Worm (Caenorhabditis elegans) whole organism, L4 larva: ENCODE measurements around the gene gid-8.

Experiments
- F49E8.2 ChIP-seq: sonication (generic microtip); optimal IDR thresholded peaks from 2 replicates; lab custom pipeline; 2016; ENCODE audit warnings: missing compliant biosample characterization, mild to moderate bottlenecking, missing genetic modification characterization, borderline replicate concordance
- Y48G9A.11 ChIP-seq: fragments of 200-800 bp; sonication (Bioruptor generic); IDR thresholded peaks from 2 replicates; pipeline ENCODE4 v1.3.6; 2022; ENCODE audit warnings: missing genetic modification reagents, missing genetic modification characterization, missing compliant biosample characterization
- aha-1 ChIP-seq: fragments of 150-350 bp; peaks from one replicate; lab custom pipeline; 2014; ENCODE audit warnings: missing biosample characterization, missing genetic modification characterization
- arid-1 ChIP-seq: fragments of 200-800 bp; sonication (Bioruptor generic); conservative IDR thresholded peaks from 2 replicates; pipeline ENCODE4 v1.3.6; 2022; ENCODE audit warnings: missing genetic modification reagents, missing genetic modification characterization, missing compliant biosample characterization
- attf-4 ChIP-seq: sonication (generic microtip); optimal IDR thresholded peaks from 3 replicates; lab custom pipeline; 2017; ENCODE audit warnings: missing biosample characterization, missing genetic modification characterization
- ceh-32 ChIP-seq: sonication (generic microtip); optimal IDR thresholded peaks from 2 replicates; lab custom pipeline; 2016; ENCODE audit warnings: mild to moderate bottlenecking, missing genetic modification characterization, missing compliant biosample characterization; ENCODE audit not compliant: poor library complexity
- ceh-44 ChIP-seq: fragments of 200-800 bp; sonication (Bioruptor generic); IDR thresholded peaks from 2 replicates; pipeline ENCODE4 v1.3.6; 2022; ENCODE audit warnings: missing genetic modification reagents, missing genetic modification characterization, missing compliant biosample characterization
- ces-1 ChIP-seq: fragments of 150-350 bp; sonication (generic microtip); optimal IDR thresholded peaks from 4 replicates; lab custom pipeline; 2014; ENCODE audit warnings: missing biosample characterization, missing genetic modification reagents, missing genetic modification characterization
- cey-2 ChIP-seq: sonication (generic microtip); optimal IDR thresholded peaks from 3 replicates; lab custom pipeline; 2017; ENCODE audit warnings: missing genetic modification characterization, mild to moderate bottlenecking, missing compliant biosample characterization, antibody characterized with exemption, borderline replicate concordance; ENCODE audit not compliant: insufficient read depth
- daf-12 ChIP-seq: fragments of 150-350 bp; optimal IDR thresholded peaks from 2 replicates; lab custom pipeline; 2014; ENCODE audit warnings: missing biosample characterization, missing genetic modification reagents, missing genetic modification characterization
- daf-16 ChIP-seq, 3 experiments: sonication (generic microtip); optimal IDR thresholded peaks; 2 replicates each; lab custom pipeline; 2016 to 2017; ENCODE audit warnings: missing genetic modification characterization in 3 of 3, missing genetic modification reagents in 3 of 3, mild to moderate bottlenecking in 2 of 3, missing compliant biosample characterization in 2 of 3, missing biosample characterization in 1 of 3, moderate library complexity in 1 of 3
- daf-8 ChIP-seq: fragments of 200-800 bp; sonication (Bioruptor generic); IDR thresholded peaks from 2 replicates; pipeline ENCODE4 v1.3.6; 2022; ENCODE audit warnings: missing genetic modification characterization, missing compliant biosample characterization
- dmd-6 ChIP-seq: fragments of 200-800 bp; sonication (Bioruptor generic); IDR thresholded peaks from 2 replicates; pipeline ENCODE4 v1.3.6; 2022; ENCODE audit warnings: missing genetic modification reagents, missing genetic modification characterization, missing compliant biosample characterization
- dmd-8 ChIP-seq: fragments of 200-800 bp; sonication (Bioruptor generic); IDR thresholded peaks from 2 replicates; pipeline ENCODE4 v1.3.6; 2022; ENCODE audit warnings: missing genetic modification characterization, missing compliant biosample characterization
- dpl-1 ChIP-seq: fragments of 150-350 bp; optimal IDR thresholded peaks from 2 replicates; lab custom pipeline; 2014; ENCODE audit warnings: missing biosample characterization, missing genetic modification reagents, missing genetic modification characterization
- dve-1 ChIP-seq: sonication (generic microtip); optimal IDR thresholded peaks from 2 replicates; lab custom pipeline; 2017; ENCODE audit warnings: antibody characterized with exemption, mild to moderate bottlenecking, missing genetic modification characterization, missing compliant biosample characterization; ENCODE audit not compliant: insufficient read depth
- egl-43 ChIP-seq: fragments of 200-800 bp; sonication (Bioruptor generic); IDR thresholded peaks from 2 replicates; pipeline ENCODE4 v1.3.6; 2022; ENCODE audit warnings: missing genetic modification reagents, missing genetic modification characterization, missing compliant biosample characterization
- fkh-10 ChIP-seq: fragments of 150-350 bp; optimal IDR thresholded peaks from 2 replicates; lab custom pipeline; 2014; ENCODE audit warnings: missing biosample characterization, missing genetic modification reagents, missing genetic modification characterization
- hlh-11 ChIP-seq: fragments of 200-800 bp; sonication (Bioruptor generic); optimal IDR thresholded peaks from 2 replicates; lab custom pipeline; 2018; ENCODE audit warnings: mild to moderate bottlenecking, missing genetic modification characterization, missing compliant biosample characterization
- hlh-30 ChIP-seq: sonication (generic microtip); optimal IDR thresholded peaks from 2 replicates; lab custom pipeline; 2017; ENCODE audit warnings: antibody characterized with exemption, mild to moderate bottlenecking, missing genetic modification characterization, missing compliant biosample characterization; ENCODE audit not compliant: insufficient read depth
- jun-1 ChIP-seq: fragments of 150-350 bp; optimal IDR thresholded peaks from 2 replicates; lab custom pipeline; 2014; ENCODE audit warnings: missing biosample characterization, missing genetic modification reagents, missing genetic modification characterization
- lin-29 ChIP-seq: fragments of 200-800 bp; sonication (Bioruptor generic); IDR thresholded peaks from 2 replicates; pipeline ENCODE4 v1.3.6; 2022; ENCODE audit warnings: missing genetic modification reagents, missing genetic modification characterization, missing compliant biosample characterization
- madf-9 ChIP-seq: fragments of 200-800 bp; sonication (Bioruptor generic); conservative IDR thresholded peaks from 2 replicates; pipeline ENCODE4 v1.3.6; 2022; ENCODE audit warnings: missing genetic modification reagents, missing genetic modification characterization, missing compliant biosample characterization
- mxl-2 ChIP-seq: fragments of 200-800 bp; sonication (Bioruptor generic); conservative IDR thresholded peaks from 2 replicates; pipeline ENCODE4 v1.3.6; 2022; ENCODE audit warnings: missing genetic modification reagents, missing genetic modification characterization, missing compliant biosample characterization
- nhr-28 ChIP-seq: fragments of 150-350 bp; optimal IDR thresholded peaks from 2 replicates; lab custom pipeline; 2014; ENCODE audit warnings: missing biosample characterization, missing genetic modification characterization
- nhr-41 ChIP-seq: fragments of 200-800 bp; sonication (Bioruptor generic); IDR thresholded peaks from 2 replicates; pipeline ENCODE4 v1.3.6; 2022; ENCODE audit warnings: missing genetic modification reagents, missing genetic modification characterization, missing compliant biosample characterization
- nhr-48 ChIP-seq: sonication (generic microtip); optimal IDR thresholded peaks from 2 replicates; lab custom pipeline; 2016; ENCODE audit warnings: mild to moderate bottlenecking, missing genetic modification characterization, missing compliant biosample characterization
- nhr-76 ChIP-seq: fragments of 150-350 bp; optimal IDR thresholded peaks from 2 replicates; lab custom pipeline; 2014; ENCODE audit warnings: missing biosample characterization, missing genetic modification characterization
- nhr-77 ChIP-seq: fragments of 150-350 bp; optimal IDR thresholded peaks from 2 replicates; lab custom pipeline; 2014; ENCODE audit warnings: missing biosample characterization, missing genetic modification characterization
- php-3 ChIP-seq: fragments of 200-800 bp; sonication (Bioruptor generic); IDR thresholded peaks from 2 replicates; pipeline ENCODE4 v1.3.6; 2022; ENCODE audit warnings: missing genetic modification reagents, missing genetic modification characterization, missing compliant biosample characterization
- pqm-1 ChIP-seq: sonication (generic microtip); optimal IDR thresholded peaks from 2 replicates; lab custom pipeline; 2017; ENCODE audit warnings: missing biosample characterization, missing genetic modification characterization
- sdz-12 ChIP-seq: fragments of 200-800 bp; sonication (Bioruptor generic); optimal IDR thresholded peaks from 2 replicates; lab custom pipeline; 2018; ENCODE audit warnings: mild to moderate bottlenecking, missing genetic modification characterization, missing compliant biosample characterization
- skn-1 ChIP-seq: fragments of 150-350 bp; optimal IDR thresholded peaks from 2 replicates; lab custom pipeline; 2014; ENCODE audit warnings: missing biosample characterization, missing genetic modification characterization
- tag-97 ChIP-seq: fragments of 200-800 bp; sonication (Bioruptor generic); IDR thresholded peaks from 2 replicates; pipeline ENCODE4 v1.3.6; 2022; ENCODE audit warnings: missing genetic modification characterization, missing compliant biosample characterization
- tra-1 ChIP-seq: fragments of 200-800 bp; sonication (Bioruptor generic); IDR thresholded peaks from 2 replicates; pipeline ENCODE4 v1.3.6; 2022; ENCODE audit warnings: missing genetic modification reagents, missing genetic modification characterization, missing compliant biosample characterization
- unc-130 ChIP-seq: sonication (generic microtip); optimal IDR thresholded peaks from 2 replicates; lab custom pipeline; 2016; ENCODE audit warnings: missing genetic modification reagents, missing genetic modification characterization, missing compliant biosample characterization
- unc-39 ChIP-seq: sonication (generic microtip); optimal IDR thresholded peaks from 2 replicates; lab custom pipeline; 2017; ENCODE audit warnings: missing biosample characterization, missing genetic modification characterization
- zfp-2 ChIP-seq: sonication (generic microtip); optimal IDR thresholded peaks from 2 replicates; lab custom pipeline; 2016; ENCODE audit warnings: mild to moderate bottlenecking, missing genetic modification characterization, missing compliant biosample characterization
- zip-11 ChIP-seq: fragments of 200-800 bp; sonication (Bioruptor generic); IDR thresholded peaks from 2 replicates; pipeline ENCODE4 v1.3.6; 2022; ENCODE audit warnings: missing genetic modification characterization, missing compliant biosample characterization

Gene gid-8

ce11 chrV:1456614-1457013 is 10.9 kb upstream of the gid-8 start (continued):
- no peak for TF ChIP-seq F49E8.2
- no peak for TF ChIP-seq cey-2 (tag; lab: Kevin White, UChicago)
- TF ChIP-seq lin-29 (GFP tag; lab: Robert Waterston, UW) = no peak
- no peak for TF ChIP-seq tag-97 (GFP tag; lab: Robert Waterston, UW)
- peak; percentile 89 for TF ChIP-seq nhr-77 (tag; lab: Kevin White, UChicago)
- TF ChIP-seq daf-8 (GFP tag; lab: Robert Waterston, UW) = no peak
- TF ChIP-seq daf-12 (tag; lab: Kevin White, UChicago) = no peak
- peak; percentile 34; the same call in 1 of the 2 replicates for TF ChIP-seq tra-1 (GFP tag; lab: Robert Waterston, UW)
- TF ChIP-seq egl-43 (GFP tag; lab: Robert Waterston, UW) = no peak
- no peak for TF ChIP-seq attf-4
- TF ChIP-seq nhr-76 (tag; lab: Kevin White, UChicago) = no peak
- no peak for TF ChIP-seq dpl-1 (GFP tag; lab: Kevin White, UChicago)
- TF ChIP-seq arid-1 = no peak

- peak; percentile 43 for TF ChIP-seq hlh-30 (tag; lab: Kevin White, UChicago)
- peak; percentile 18; the same call in 1 of the 2 replicates for TF ChIP-seq php-3 (GFP tag; lab: Robert Waterston, UW)
- no peak for TF ChIP-seq Y48G9A.11 (GFP tag; lab: Robert Waterston, UW)
- TF ChIP-seq nhr-28 = peak; percentile 67
- peak; percentile 78 for TF ChIP-seq mxl-2 (GFP tag; lab: Robert Waterston, UW)
- TF ChIP-seq hlh-11 (tag; lab: Kevin White, UChicago) = peak; percentile 66
- TF ChIP-seq dmd-8 (GFP tag; lab: Robert Waterston, UW) = no peak
- TF ChIP-seq zfp-2 (tag; lab: Kevin White, UChicago) = no peak
- TF ChIP-seq nhr-48 (tag; lab: Kevin White, UChicago) = peak; percentile 18
- no peak for TF ChIP-seq skn-1 (tag; lab: Kevin White, UChicago)
- TF ChIP-seq dmd-6 (GFP tag; lab: Robert Waterston, UW) = peak; percentile 81
- peak; percentile 47 for TF ChIP-seq nhr-77 (tag; lab: Kevin White, UChicago)
- peak; percentile 44 for TF ChIP-seq dve-1 (tag; lab: Kevin White, UChicago)
- no peak for TF ChIP-seq daf-16 (GFP tag; optimal IDR thresholded peaks at IDR 0.05; lab: Kevin White, UChicago)
- peak; percentile 81 for TF ChIP-seq daf-16 (tag; optimal IDR thresholded peaks at IDR 0.05; lab: Kevin White, UChicago)
- TF ChIP-seq sdz-12 (GFP tag; lab: Kevin White, UChicago) = no peak
- TF ChIP-seq pqm-1 (tag; lab: Kevin White, UChicago) = peak; percentile 43
- peak; percentile 66 for TF ChIP-seq aha-1 (tag; lab: Kevin White, UChicago)
Observed at ce11 chrV:1459374-1459926, 8.1 kb upstream of the gid-8 start.

- TF ChIP-seq fkh-10 (GFP tag; lab: Kevin White, UChicago) (no peak), hlh-30 (tag; lab: Kevin White, UChicago) (no peak), jun-1 (tag; lab: Kevin White, UChicago) (no peak), ceh-32 (tag; lab: Kevin White, UChicago) (no peak), daf-12 (tag; lab: Kevin White, UChicago) (no peak), unc-39 (no peak), arid-1 (no peak), ceh-44 (GFP tag; lab: Robert Waterston, UW) (no peak), ces-1 (no peak), unc-130 (GFP tag; lab: Kevin White, UChicago) (no peak), zip-11 (GFP tag; lab: Robert Waterston, UW) (no peak), lin-29 (GFP tag; lab: Robert Waterston, UW) (no peak), dmd-8 (GFP tag; lab: Robert Waterston, UW) (no peak), madf-9 (GFP tag; lab: Robert Waterston, UW) (no peak), nhr-41 (GFP tag; lab: Robert Waterston, UW) (no peak)
- TF ChIP-seq, all 104 proteins: peak for 0
Observed at ce11 chrV:1460069-1460468, 7.5 kb upstream of the gid-8 start, which contains the start of gene hacd-1. Gene hacd-1 (plus strand): TSS chrV:1460369.
